Worm (Caenorhabditis elegans) whole organism, midembryonic: Measurements from ENCODE around the gene sri-45.

ENCODE experiments used
- cog-1 ChIP-seq: sonication (generic microtip); optimal IDR thresholded peaks from 2 replicates; lab custom pipeline; 2016; ENCODE audit warnings: missing genetic modification characterization, missing compliant biosample characterization
- klf-2 ChIP-seq: fragments of 200-800 bp; sonication (Bioruptor generic); conservative IDR thresholded peaks from 2 replicates; pipeline ENCODE4 v1.3.6; 2022; ENCODE audit warnings: missing genetic modification reagents, missing genetic modification characterization, missing compliant biosample characterization

DNA sequence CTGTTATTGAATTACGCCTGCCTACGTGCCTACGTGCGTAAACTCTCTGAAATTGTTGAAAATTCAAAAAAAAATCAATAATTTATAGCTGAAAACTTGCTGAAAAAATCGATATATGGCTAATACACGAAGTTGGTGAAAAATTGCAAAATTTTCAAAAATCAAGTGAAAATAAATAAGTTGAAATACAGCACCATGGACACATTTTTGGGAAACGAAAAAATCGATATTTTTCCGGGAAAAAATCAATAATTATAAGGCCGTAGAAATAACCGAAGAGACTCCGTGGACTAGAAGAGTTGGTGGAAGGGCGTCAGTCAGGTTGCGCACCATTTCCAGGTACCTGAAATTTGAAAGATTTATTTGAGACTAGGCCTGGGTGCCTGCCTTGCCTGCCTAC is 46.9 kb downstream of the sri-45 start:
- no peak for TF ChIP-seq klf-2 (GFP tag; lab: Robert Waterston, UW)
- TF ChIP-seq cog-1 (tag; lab: Kevin White, UChicago), result no peak
